Fruit fly (Drosophila melanogaster): ENCODE data around the gene CG9451.
A peak's percentile ranks its signal among the peaks of the same experiment; 100 is the strongest.

DNA sequence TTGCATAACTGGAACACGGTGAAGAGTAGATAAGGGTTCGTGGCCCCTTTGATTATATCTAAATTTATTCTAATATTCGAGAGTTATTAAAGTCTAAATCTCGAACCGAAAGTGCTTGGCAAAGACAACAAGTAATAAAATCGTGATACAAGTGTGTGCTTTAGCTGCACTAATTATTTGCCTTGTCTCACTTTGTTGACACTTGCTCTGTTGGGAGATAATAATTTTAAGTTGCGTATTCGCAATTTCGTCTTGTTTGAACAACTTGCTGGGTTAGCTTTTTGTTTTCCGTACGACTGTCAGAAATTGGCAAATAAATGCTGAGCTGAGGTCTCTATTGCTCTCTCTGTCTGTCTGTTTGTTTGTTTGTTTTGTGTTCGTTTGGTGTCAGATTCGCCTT is 4.1 kb upstream of the CG9451 start:
- TF ChIP-seq usp (GFP tag; optimal IDR thresholded peaks at IDR 0.05) (no peak), OdsH (GFP tag; optimal IDR thresholded peaks at IDR 0.05) (peak; percentile 60), Dfd (GFP tag; optimal IDR thresholded peaks at IDR 0.05) (no peak), psq (GFP tag; optimal IDR thresholded peaks at IDR 0.05) (no peak), woc (GFP tag; optimal IDR thresholded peaks at IDR 0.05) (no peak), N (GFP tag; optimal IDR thresholded peaks at IDR 0.05) (no peak), sv (GFP tag; optimal IDR thresholded peaks at IDR 0.05) (no peak), Hnf4 (GFP tag; optimal IDR thresholded peaks at IDR 0.05) (peak; percentile 47), pan (optimal IDR thresholded peaks at IDR 0.05) (no peak)
